Fruit fly (Drosophila melanogaster) whole organism, embryonic: Measurements from ENCODE around the gene CG18557.

ENCODE experiments used
- Aef1 ChIP-seq: fragments of 200-800 bp; sonication (Bioruptor generic); IDR thresholded peaks from 3 replicates; pipeline ENCODE4 v1.3.6; 2022; ENCODE audit warnings: missing biosample characterization, missing genetic modification characterization
- Atf-2 ChIP-seq: fragments of 200-800 bp; sonication (Bioruptor generic); optimal IDR thresholded peaks from 2 replicates; lab custom pipeline; 2016; ENCODE audit warnings: missing biosample characterization, missing genetic modification characterization
- Atf6 ChIP-seq: fragments of 200-800 bp; sonication (Bioruptor generic); IDR thresholded peaks from 2 replicates; pipeline ENCODE4 v1.3.6; 2022; ENCODE audit warnings: missing biosample characterization, missing genetic modification characterization
- CG10209 ChIP-seq: fragments of 200-800 bp; sonication (Bioruptor generic); optimal IDR thresholded peaks from 3 replicates; lab custom pipeline; 2017; ENCODE audit warnings: missing biosample characterization, mild to moderate bottlenecking, missing genetic modification characterization, missing genetic modification reagents
- CG10267 ChIP-seq: fragments of 200-800 bp; sonication (Bioruptor generic); optimal IDR thresholded peaks from 2 replicates; lab custom pipeline; 2018; ENCODE audit warnings: missing biosample characterization, mild to moderate bottlenecking, missing genetic modification characterization, moderate library complexity
- CG10321 ChIP-seq: fragments of 200-800 bp; sonication (Bioruptor generic); IDR thresholded peaks from 2 replicates; pipeline ENCODE4 v1.3.6; 2022; ENCODE audit warnings: missing biosample characterization, missing genetic modification characterization
- CG10462 ChIP-seq: fragments of 200-800 bp; sonication (Bioruptor generic); optimal IDR thresholded peaks from 2 replicates; lab custom pipeline; 2016; ENCODE audit warnings: missing biosample characterization, missing genetic modification characterization
- CG11398 ChIP-seq: fragments of 200-800 bp; sonication (Bioruptor generic); optimal IDR thresholded peaks from 2 replicates; lab custom pipeline; 2016; ENCODE audit warnings: missing biosample characterization, missing genetic modification characterization
- CG13296 ChIP-seq: fragments of 200-800 bp; sonication (Bioruptor generic); optimal IDR thresholded peaks from 3 replicates; lab custom pipeline; 2018; ENCODE audit warnings: missing biosample characterization, mild to moderate bottlenecking, missing genetic modification characterization
- CG13624 ChIP-seq: fragments of 200-800 bp; sonication (Bioruptor generic); optimal IDR thresholded peaks from 2 replicates; lab custom pipeline; 2016; ENCODE audit warnings: missing biosample characterization, missing genetic modification characterization
- CG13894 ChIP-seq: fragments of 200-800 bp; sonication (Bioruptor generic); optimal IDR thresholded peaks from 3 replicates; lab custom pipeline; 2018; ENCODE audit warnings: missing biosample characterization, mild to moderate bottlenecking, missing genetic modification characterization, moderate library complexity
- CG18764 ChIP-seq: fragments of 200-800 bp; sonication (Bioruptor generic); optimal IDR thresholded peaks from 3 replicates; lab custom pipeline; 2016; ENCODE audit warnings: missing biosample characterization, missing genetic modification characterization
- CG30431 ChIP-seq: fragments of 200-800 bp; sonication (Bioruptor generic); optimal IDR thresholded peaks from 2 replicates; lab custom pipeline; 2017; ENCODE audit warnings: missing biosample characterization, missing genetic modification characterization
- CG31224 ChIP-seq: fragments of 200-800 bp; sonication (Bioruptor generic); IDR thresholded peaks from 2 replicates; pipeline ENCODE4 v1.3.6; 2022; ENCODE audit warnings: missing biosample characterization, missing genetic modification characterization
- CG32532 ChIP-seq: fragments of 200-800 bp; sonication (Bioruptor generic); IDR thresholded peaks from 2 replicates; pipeline ENCODE4 v1.3.6; 2022; ENCODE audit warnings: missing biosample characterization, missing genetic modification characterization
- CG33213 ChIP-seq: fragments of 200-800 bp; sonication (Bioruptor generic); optimal IDR thresholded peaks from 3 replicates; lab custom pipeline; 2016; ENCODE audit warnings: missing biosample characterization, missing genetic modification characterization
- CG3995 ChIP-seq: fragments of 200-800 bp; sonication (Bioruptor generic); optimal IDR thresholded peaks from 3 replicates; lab custom pipeline; 2016; ENCODE audit warnings: missing biosample characterization, missing genetic modification characterization
- CG6254 ChIP-seq: fragments of 200-800 bp; sonication (Bioruptor generic); optimal IDR thresholded peaks from 3 replicates; lab custom pipeline; 2017; ENCODE audit warnings: mild to moderate bottlenecking, missing biosample characterization, missing genetic modification reagents, missing genetic modification characterization
- CG6765 ChIP-seq: fragments of 200-800 bp; sonication (Bioruptor generic); optimal IDR thresholded peaks from 3 replicates; lab custom pipeline; 2017; ENCODE audit warnings: missing biosample characterization, mild to moderate bottlenecking, missing genetic modification characterization
- CG8089 ChIP-seq: fragments of 200-800 bp; sonication (Bioruptor generic); optimal IDR thresholded peaks from 3 replicates; lab custom pipeline; 2016; ENCODE audit warnings: missing biosample characterization, missing genetic modification characterization
- CG9797 ChIP-seq: fragments of 200-800 bp; sonication (Bioruptor generic); optimal IDR thresholded peaks from 3 replicates; lab custom pipeline; 2018; ENCODE audit warnings: missing biosample characterization, mild to moderate bottlenecking, missing genetic modification characterization
- CG9932 ChIP-seq: fragments of 200-800 bp; sonication (Bioruptor generic); IDR thresholded peaks from 2 replicates; pipeline ENCODE4 v1.3.6; 2022; ENCODE audit warnings: missing biosample characterization, missing genetic modification characterization
- Dfd ChIP-seq, 2 experiments: fragments of >200 bp; optimal IDR thresholded peaks; 2 replicates each; lab custom pipeline; 2017; ENCODE audit warnings: missing biosample characterization in 2 of 2, missing genetic modification characterization in 2 of 2
- ERR ChIP-seq: fragments of 200-800 bp; sonication (Bioruptor generic); optimal IDR thresholded peaks from 2 replicates; lab custom pipeline; 2016; ENCODE audit warnings: missing biosample characterization, missing genetic modification characterization
- Hr78 ChIP-seq, 2 experiments: fragments of 200-800 bp in 1 of 2; fragments of >200 bp in 1 of 2; sonication (Bioruptor generic) in 1 of 2; optimal IDR thresholded peaks; 2 replicates each; lab custom pipeline; 2017 to 2019; ENCODE audit warnings: missing biosample characterization in 2 of 2, missing genetic modification characterization in 2 of 2, mild to moderate bottlenecking in 1 of 2, moderate library complexity in 1 of 2
- Optix ChIP-seq: fragments of 200-800 bp; sonication (Bioruptor generic); IDR thresholded peaks from 3 replicates; pipeline ENCODE4 v1.3.6; 2022; ENCODE audit warnings: missing biosample characterization, missing genetic modification characterization
- PHDP ChIP-seq: fragments of 200-800 bp; sonication (Bioruptor generic); optimal IDR thresholded peaks from 3 replicates; lab custom pipeline; 2018; ENCODE audit warnings: missing biosample characterization, mild to moderate bottlenecking, missing genetic modification characterization, moderate library complexity
- Pdp1 ChIP-seq, 2 experiments: fragments of 200-800 bp; sonication (Bioruptor generic); optimal IDR thresholded peaks; 3 replicates each; lab custom pipeline; 2016; ENCODE audit warnings: missing biosample characterization in 2 of 2, missing genetic modification characterization in 2 of 2, mild to moderate bottlenecking in 1 of 2, moderate library complexity in 1 of 2
- Sry-δ ChIP-seq: fragments of 200-800 bp; sonication (Bioruptor generic); optimal IDR thresholded peaks from 2 replicates; lab custom pipeline; 2016; ENCODE audit warnings: missing biosample characterization, missing genetic modification characterization
- Vsx1 ChIP-seq: fragments of 200-800 bp; sonication (Bioruptor generic); optimal IDR thresholded peaks from 2 replicates; lab custom pipeline; 2017; ENCODE audit warnings: missing biosample characterization, mild to moderate bottlenecking, missing genetic modification characterization, missing genetic modification reagents
- aop ChIP-seq: fragments of 200-800 bp; sonication (Bioruptor generic); IDR thresholded peaks from 2 replicates; pipeline ENCODE4 v1.3.6; 2022; ENCODE audit warnings: missing biosample characterization, missing genetic modification characterization
- ash1 ChIP-seq: fragments of 200-800 bp; sonication (Bioruptor generic); optimal IDR thresholded peaks from 2 replicates; lab custom pipeline; 2018; ENCODE audit warnings: missing biosample characterization, mild to moderate bottlenecking, missing genetic modification characterization
- az2 ChIP-seq: fragments of 200-800 bp; sonication (Bioruptor generic); optimal IDR thresholded peaks from 3 replicates; lab custom pipeline; 2016; ENCODE audit warnings: missing biosample characterization, missing genetic modification characterization
- cas ChIP-seq: fragments of 200-800 bp; sonication (Bioruptor generic); IDR thresholded peaks from 2 replicates; pipeline ENCODE4 v1.3.6; 2022; ENCODE audit warnings: missing biosample characterization, missing genetic modification characterization
- croc ChIP-seq: fragments of 200-800 bp; sonication (Bioruptor generic); conservative IDR thresholded peaks from 3 replicates; pipeline ENCODE4 v1.3.6; 2022; ENCODE audit warnings: missing biosample characterization, missing genetic modification characterization
- crp ChIP-seq, 2 experiments: fragments of 200-800 bp; sonication (Bioruptor generic); optimal IDR thresholded peaks; 2 replicates in 1 of 2; 3 replicates in 1 of 2; lab custom pipeline; 2017; ENCODE audit warnings: missing biosample characterization in 2 of 2, missing genetic modification characterization in 2 of 2, mild to moderate bottlenecking in 1 of 2, moderate library complexity in 1 of 2
- eve ChIP-seq, 2 experiments: fragments of >200 bp; optimal IDR thresholded peaks; 2 replicates each; lab custom pipeline; 2017; ENCODE audit warnings: missing biosample characterization in 2 of 2, missing genetic modification characterization in 2 of 2
- ewg ChIP-seq: fragments of 200-800 bp; sonication (Bioruptor generic); optimal IDR thresholded peaks from 3 replicates; lab custom pipeline; 2017; ENCODE audit warnings: mild to moderate bottlenecking, missing biosample characterization, missing genetic modification reagents, missing genetic modification characterization
- grn ChIP-seq: fragments of 200-800 bp; sonication (Bioruptor generic); optimal IDR thresholded peaks from 3 replicates; lab custom pipeline; 2017; ENCODE audit warnings: missing biosample characterization, missing genetic modification characterization
- gt ChIP-seq: fragments of 200-800 bp; sonication (Bioruptor generic); IDR thresholded peaks from 2 replicates; pipeline ENCODE4 v1.3.6; 2022; ENCODE audit warnings: missing biosample characterization, missing genetic modification characterization
- hbn ChIP-seq: fragments of 200-800 bp; sonication (Bioruptor generic); IDR thresholded peaks from 2 replicates; pipeline ENCODE4 v1.3.6; 2022; ENCODE audit warnings: missing biosample characterization, missing genetic modification characterization; ENCODE audit not compliant: partially characterized antibody
- nerfin-2 ChIP-seq: fragments of 200-800 bp; sonication (Bioruptor generic); IDR thresholded peaks from 2 replicates; pipeline ENCODE4 v1.3.6; 2022; ENCODE audit warnings: missing biosample characterization, missing genetic modification characterization; ENCODE audit not compliant: partially characterized antibody
- org-1 ChIP-seq: fragments of 200-800 bp; sonication (Bioruptor generic); optimal IDR thresholded peaks from 2 replicates; lab custom pipeline; 2017; ENCODE audit warnings: missing biosample characterization, missing genetic modification characterization
- p53 ChIP-seq: fragments of 200-800 bp; sonication (Bioruptor generic); optimal IDR thresholded peaks from 2 replicates; lab custom pipeline; 2016; ENCODE audit warnings: missing biosample characterization, missing genetic modification characterization
- sens-2 ChIP-seq: fragments of 200-800 bp; sonication (Bioruptor generic); IDR thresholded peaks from 2 replicates; pipeline ENCODE4 v1.3.6; 2022; ENCODE audit warnings: missing biosample characterization, missing genetic modification characterization
- sim ChIP-seq: fragments of 200-800 bp; sonication (Bioruptor generic); IDR thresholded peaks from 2 replicates; pipeline ENCODE4 v1.3.6; 2022; ENCODE audit warnings: missing biosample characterization, missing genetic modification characterization
- tgo ChIP-seq: fragments of 200-800 bp; sonication (Bioruptor generic); IDR thresholded peaks from 3 replicates; pipeline ENCODE4 v1.3.6; 2022; ENCODE audit warnings: missing biosample characterization, missing genetic modification characterization
- tna ChIP-seq: fragments of 200-800 bp; sonication (Bioruptor generic); IDR thresholded peaks from 2 replicates; pipeline ENCODE4 v1.3.6; 2022; ENCODE audit warnings: missing biosample characterization, missing genetic modification characterization; ENCODE audit not compliant: partially characterized antibody
- vnd ChIP-seq: fragments of 200-800 bp; sonication (Bioruptor generic); IDR thresholded peaks from 3 replicates; pipeline ENCODE4 v1.3.6; 2022; ENCODE audit warnings: missing biosample characterization, missing genetic modification characterization; ENCODE audit not compliant: partially characterized antibody
- zen2 ChIP-seq: fragments of 200-800 bp; sonication (Bioruptor generic); IDR thresholded peaks from 3 replicates; pipeline ENCODE4 v1.3.6; 2022; ENCODE audit warnings: missing biosample characterization, missing genetic modification characterization; ENCODE audit not compliant: partially characterized antibody

Gene CG18557

dm6 chr2L:2830341-2830800 lies 15.2 kb downstream of the CG18557 start (continued):
- TF ChIP-seq tna (GFP tag; lab: Robert Waterston, UW) (no peak), Atf-2 (peak; percentile 43), CG10209 (GFP tag; lab: Kevin White, UChicago) (peak; percentile 89), CG13624 (GFP tag; lab: Kevin White, UChicago) (peak; percentile 60), nerfin-2 (GFP tag; lab: Robert Waterston, UW) (no peak), hbn (GFP tag; lab: Robert Waterston, UW) (no peak), CG32532 (GFP tag; lab: Robert Waterston, UW) (peak; percentile 65), CG8089 (GFP tag; lab: Kevin White, UChicago) (no peak), CG11398 (GFP tag; lab: Kevin White, UChicago) (no peak), Pdp1 (GFP tag; optimal IDR thresholded peaks at IDR 0.05; lab: Kevin White, UChicago) (peak; percentile 65 to 74), CG10267 (peak; percentile 88), CG6765 (GFP tag; lab: Kevin White, UChicago) (peak; percentile 87), tgo (peak; percentile 70), Dfd (GFP tag; optimal IDR thresholded peaks at IDR 0.05; lab: Kevin White, UChicago) (no peak), Hr78 (GFP tag; optimal IDR thresholded peaks at IDR 0.05; lab: Kevin White, UChicago) (peak in 1 of 2 experiments; percentile 80), CG30431 (GFP tag; lab: Kevin White, UChicago) (peak; percentile 77), aop (GFP tag; lab: Robert Waterston, UW) (no peak), sim (GFP tag; lab: Robert Waterston, UW) (peak; percentile 36; the same call in 1 of the 2 replicates), crp (GFP tag; optimal IDR thresholded peaks at IDR 0.05; lab: Kevin White, UChicago) (peak in 1 of 2 experiments; percentile 48), Aef1 (GFP tag; lab: Robert Waterston, UW) (peak; percentile 56; the same call in 2 of the 3 replicates), Optix (GFP tag; lab: Robert Waterston, UW) (peak; percentile 54; the same call in 2 of the 3 replicates), vnd (GFP tag; lab: Robert Waterston, UW) (no peak), CG13296 (GFP tag; lab: Kevin White, UChicago) (peak; percentile 88), Atf6 (GFP tag; lab: Robert Waterston, UW) (peak; percentile 79), CG13894 (tag; lab: Kevin White, UChicago) (peak; percentile 8), CG10462 (GFP tag; lab: Kevin White, UChicago) (peak; percentile 65), p53 (no peak), grn (GFP tag; lab: Kevin White, UChicago) (no peak), zen2 (GFP tag; lab: Robert Waterston, UW) (no peak), sens-2 (GFP tag; lab: Robert Waterston, UW) (no peak; the same call in 1 of the 2 replicates), croc (GFP tag; lab: Robert Waterston, UW) (peak; percentile 86), Sry-δ (GFP tag; lab: Kevin White, UChicago) (peak; percentile 8), eve (GFP tag; optimal IDR thresholded peaks at IDR 0.05; lab: Kevin White, UChicago) (peak in 1 of 2 experiments; percentile 97), CG6254 (peak; percentile 86), Vsx1 (GFP tag; lab: Kevin White, UChicago) (peak; percentile 77), org-1 (GFP tag; lab: Kevin White, UChicago) (peak; percentile 80), CG9797 (GFP tag; lab: Kevin White, UChicago) (peak; percentile 32), ash1 (GFP tag; lab: Kevin White, UChicago) (no peak), cas (GFP tag; lab: Robert Waterston, UW) (0 out of 2 replicates have a peak, but pooled peaks have one; percentile 10), az2 (GFP tag; lab: Kevin White, UChicago) (peak; percentile 89), CG10321 (GFP tag; lab: Robert Waterston, UW) (peak; percentile 31; the same call in 1 of the 2 replicates), gt (peak; percentile 36; the same call in 1 of the 2 replicates), ERR (GFP tag; lab: Kevin White, UChicago) (no peak), CG18764 (GFP tag; lab: Kevin White, UChicago) (peak; percentile 69), PHDP (tag; lab: Kevin White, UChicago) (peak; percentile 85), CG3995 (GFP tag; lab: Kevin White, UChicago) (peak; percentile 33), CG31224 (GFP tag; lab: Robert Waterston, UW) (peak; percentile 61), CG9932 (GFP tag; lab: Robert Waterston, UW) (peak; percentile 77), CG33213 (peak; percentile 47), ewg (GFP tag; lab: Kevin White, UChicago) (peak; percentile 77)
